Worm (Caenorhabditis elegans) whole organism, L4/young adult: Measurements from ENCODE around the gene div-1.

Experiments used
- dao-5 ChIP-seq: sonication (generic microtip); optimal IDR thresholded peaks from 2 replicates; lab custom pipeline; 2016; ENCODE audit warnings: missing genotype, missing genetic modification characterization, moderate library complexity, missing compliant biosample characterization
- him-1 ChIP-seq: sonication (generic microtip); optimal IDR thresholded peaks from 2 replicates; lab custom pipeline; 2016; ENCODE audit warnings: missing genotype, missing genetic modification reagents, missing genetic modification characterization, missing compliant biosample characterization

- TF ChIP-seq dao-5 (tag; lab: Kevin White, UChicago) (no peak), him-1 (tag; lab: Kevin White, UChicago) (no peak)
Measured at ce11 chrIII:10196796-10197195, 51.6 kb downstream of the div-1 start.
